Fruit fly (Drosophila melanogaster) S2 (cell line): ENCODE results near the gene sl.

Experiments
- CG8478 ChIP-seq: fragments of >200 bp; optimal IDR thresholded peaks from 2 replicates; lab custom pipeline; 2018
- CTCF ChIP-seq, 2 experiments: fragments of >200 bp; optimal IDR thresholded peaks; 2 replicates each; lab custom pipeline; 2018

DNA sequence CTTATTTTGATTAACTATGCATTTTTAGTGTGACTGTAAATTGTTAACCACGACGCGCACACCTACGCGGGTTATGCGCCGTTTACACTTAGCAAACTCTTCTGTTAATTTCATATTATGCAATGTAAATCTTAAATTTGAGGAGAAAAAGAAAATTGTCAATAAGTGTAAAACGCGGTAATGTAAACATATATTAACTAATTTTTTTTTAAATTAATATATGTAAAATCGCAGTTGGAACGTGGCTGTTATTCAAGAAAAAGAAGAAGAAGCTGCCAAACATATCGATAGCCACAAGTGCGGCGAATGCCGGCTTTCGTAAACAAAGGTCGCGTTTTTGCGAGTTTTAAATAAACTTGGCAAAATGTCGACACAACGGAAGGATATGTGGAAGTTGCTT lies 41.3 kb downstream of the sl start, which contains the start of the genes TH1 and mei-41:
- TF ChIP-seq CG8478 (lab: Kevin White, UChicago) (no peak), CTCF (optimal IDR thresholded peaks at IDR 0.05; lab: Kevin White, UChicago) (no peak)
